Worm (Caenorhabditis elegans) whole organism, mixed stage, embryonic: ENCODE measurements around the gene R04F11.3.

ENCODE experiments used
- M03D4.4 ChIP-seq: sonication (generic microtip); optimal IDR thresholded peaks from 2 replicates; lab custom pipeline; 2017; ENCODE audit warnings: mild to moderate bottlenecking, missing genetic modification characterization, missing compliant biosample characterization
- bed-3 ChIP-seq: fragments of 200-800 bp; sonication (Bioruptor generic); optimal IDR thresholded peaks from 3 replicates; lab custom pipeline; 2018; ENCODE audit warnings: mild to moderate bottlenecking, missing genetic modification characterization, moderate library complexity, missing compliant biosample characterization
- blmp-1 ChIP-seq: fragments of 150-350 bp; optimal IDR thresholded peaks from 2 replicates; lab custom pipeline; 2014; ENCODE audit warnings: missing biosample characterization, missing genetic modification characterization
- ceh-39 ChIP-seq: fragments of 150-350 bp; optimal IDR thresholded peaks from 2 replicates; lab custom pipeline; 2014; ENCODE audit warnings: missing biosample characterization, missing genetic modification characterization
- ceh-83 ChIP-seq: fragments of 200-800 bp; sonication (Bioruptor generic); optimal IDR thresholded peaks from 2 replicates; lab custom pipeline; 2018; ENCODE audit warnings: mild to moderate bottlenecking, missing genetic modification characterization, missing compliant biosample characterization
- ces-1 ChIP-seq: fragments of 150-350 bp; optimal IDR thresholded peaks from 2 replicates; lab custom pipeline; 2014; ENCODE audit warnings: missing biosample characterization, missing genetic modification reagents, missing genetic modification characterization
- cnd-1 ChIP-seq: fragments of 200-800 bp; sonication (Bioruptor generic); optimal IDR thresholded peaks from 2 replicates; lab custom pipeline; 2018; ENCODE audit warnings: mild to moderate bottlenecking, missing genetic modification characterization, missing compliant biosample characterization
- drap-1 ChIP-seq: fragments of 200-800 bp; sonication (Bioruptor generic); optimal IDR thresholded peaks from 3 replicates; lab custom pipeline; 2018; ENCODE audit warnings: mild to moderate bottlenecking, missing genetic modification characterization, missing compliant biosample characterization
- elt-1 ChIP-seq: sonication (generic microtip); optimal IDR thresholded peaks from 2 replicates; lab custom pipeline; 2017; ENCODE audit warnings: missing genetic modification characterization, mild to moderate bottlenecking, missing compliant biosample characterization, antibody characterized with exemption, moderate library complexity, borderline replicate concordance; ENCODE audit not compliant: insufficient read depth
- elt-3 ChIP-seq: fragments of 150-350 bp; optimal IDR thresholded peaks from 2 replicates; lab custom pipeline; 2014; ENCODE audit warnings: missing biosample characterization, missing genetic modification characterization
- ham-2 ChIP-seq: fragments of 200-800 bp; sonication (Bioruptor generic); optimal IDR thresholded peaks from 2 replicates; lab custom pipeline; 2018; ENCODE audit warnings: mild to moderate bottlenecking, missing genetic modification characterization, missing compliant biosample characterization
- lin-32 ChIP-seq: fragments of 200-800 bp; sonication (Bioruptor generic); optimal IDR thresholded peaks from 2 replicates; lab custom pipeline; 2018; ENCODE audit warnings: mild to moderate bottlenecking, missing genetic modification characterization, missing compliant biosample characterization
- lsy-2 ChIP-seq: fragments of 150-350 bp; optimal IDR thresholded peaks from 2 replicates; lab custom pipeline; 2014; ENCODE audit warnings: missing biosample characterization, missing genetic modification characterization
- mep-1 ChIP-seq: fragments of 150-350 bp; optimal IDR thresholded peaks from 2 replicates; lab custom pipeline; 2017; ENCODE audit warnings: missing biosample characterization, missing genetic modification reagents, missing genetic modification characterization, inconsistent platforms
- mls-2 ChIP-seq: sonication (generic microtip); optimal IDR thresholded peaks from 2 replicates; lab custom pipeline; 2016; ENCODE audit warnings: mild to moderate bottlenecking, missing genetic modification characterization, moderate library complexity, missing compliant biosample characterization
- nhr-12 ChIP-seq: fragments of 150-350 bp; optimal IDR thresholded peaks from 2 replicates; lab custom pipeline; 2014; ENCODE audit warnings: missing biosample characterization, missing genetic modification characterization
- nhr-2 ChIP-seq: fragments of 150-350 bp; optimal IDR thresholded peaks from 2 replicates; lab custom pipeline; 2014; ENCODE audit warnings: missing biosample characterization, missing genetic modification characterization
- nhr-237 ChIP-seq: fragments of 150-350 bp; optimal IDR thresholded peaks from 2 replicates; lab custom pipeline; 2014; ENCODE audit warnings: missing biosample characterization, missing genetic modification characterization
- nhr-28 ChIP-seq: fragments of 150-350 bp; optimal IDR thresholded peaks from 2 replicates; lab custom pipeline; 2014; ENCODE audit warnings: missing biosample characterization, missing genetic modification characterization
- nhr-76 ChIP-seq: sonication (generic microtip); optimal IDR thresholded peaks from 2 replicates; lab custom pipeline; 2017; ENCODE audit warnings: missing biosample characterization, missing genetic modification characterization
- pha-4 ChIP-seq: fragments of 150-350 bp; optimal IDR thresholded peaks from 2 replicates; lab custom pipeline; 2018; ENCODE audit warnings: missing biosample characterization, missing genetic modification reagents, missing genetic modification characterization
- sem-2 ChIP-seq: fragments of 200-800 bp; sonication (Bioruptor generic); optimal IDR thresholded peaks from 2 replicates; lab custom pipeline; 2018; ENCODE audit warnings: mild to moderate bottlenecking, missing genetic modification characterization, missing compliant biosample characterization
- snpc-4 ChIP-seq: fragments of 150-350 bp; optimal IDR thresholded peaks from 2 replicates; lab custom pipeline; 2014; ENCODE audit warnings: missing biosample characterization, missing genetic modification characterization
- sptf-1 ChIP-seq: sonication (generic microtip); optimal IDR thresholded peaks from 2 replicates; lab custom pipeline; 2017; ENCODE audit warnings: mild to moderate bottlenecking, missing genetic modification characterization, moderate library complexity, missing compliant biosample characterization
- tbx-8 ChIP-seq: fragments of 200-800 bp; sonication (Bioruptor generic); optimal IDR thresholded peaks from 2 replicates; lab custom pipeline; 2018; ENCODE audit warnings: mild to moderate bottlenecking, missing genetic modification characterization, moderate library complexity, missing compliant biosample characterization
- unc-39 ChIP-seq: fragments of 150-350 bp; optimal IDR thresholded peaks from 2 replicates; lab custom pipeline; 2014; ENCODE audit warnings: missing biosample characterization, missing genetic modification characterization
- unc-62 ChIP-seq: fragments of 150-350 bp; optimal IDR thresholded peaks from 2 replicates; lab custom pipeline; 2014; ENCODE audit warnings: missing biosample characterization, missing genetic modification reagents, missing genetic modification characterization
- zip-8 ChIP-seq: fragments of 150-350 bp; optimal IDR thresholded peaks from 2 replicates; lab custom pipeline; 2014; ENCODE audit warnings: missing biosample characterization, missing genetic modification characterization
- ztf-11 ChIP-seq: fragments of 150-350 bp; optimal IDR thresholded peaks from 2 replicates; lab custom pipeline; 2014; ENCODE audit warnings: missing biosample characterization, missing genetic modification characterization

Gene R04F11.3

DNA sequence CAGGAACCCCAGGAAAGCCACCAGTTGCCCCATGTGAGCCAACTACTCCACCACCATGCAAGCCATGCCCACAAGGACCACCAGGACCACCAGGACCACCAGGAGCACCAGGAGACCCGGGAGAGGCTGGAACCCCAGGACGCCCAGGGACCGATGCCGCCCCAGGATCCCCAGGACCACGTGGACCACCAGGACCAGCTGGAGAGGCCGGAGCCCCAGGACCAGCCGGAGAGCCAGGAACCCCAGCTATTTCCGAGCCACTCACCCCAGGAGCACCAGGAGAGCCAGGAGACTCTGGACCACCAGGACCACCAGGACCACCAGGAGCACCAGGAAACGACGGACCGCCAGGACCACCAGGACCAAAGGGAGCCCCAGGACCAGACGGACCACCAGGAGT lies 36.5 kb upstream of the R04F11.3 start:
- peak; percentile 44 for TF ChIP-seq mls-2 (tag; lab: Kevin White, UChicago)
- no peak for TF ChIP-seq ham-2 (GFP tag; lab: Kevin White, UChicago)

DNA sequence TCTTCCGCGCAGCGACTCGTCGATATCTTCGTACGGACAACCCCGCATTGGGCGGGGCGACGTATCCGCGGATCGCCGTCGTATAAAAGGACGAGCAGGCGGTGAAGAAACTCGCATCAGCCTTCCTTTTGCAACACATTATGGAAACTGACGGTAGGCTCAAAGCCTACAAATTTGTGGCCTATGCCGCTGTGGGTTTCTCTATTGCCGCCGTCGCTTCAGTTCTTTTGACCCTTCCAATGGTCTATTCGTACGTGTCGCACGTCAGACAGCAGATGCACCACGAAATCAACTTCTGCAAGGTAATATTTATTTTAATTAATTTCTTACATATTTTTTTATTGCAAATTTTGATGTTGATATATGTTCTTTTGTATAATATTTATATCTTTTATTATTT lies 35.9 kb upstream of the R04F11.3 start:
- TF ChIP-seq lsy-2 (tag; lab: Kevin White, UChicago) (no peak), ceh-83 (GFP tag; lab: Kevin White, UChicago) (peak; percentile 66), ham-2 (GFP tag; lab: Kevin White, UChicago) (peak; percentile 52)

DNA sequence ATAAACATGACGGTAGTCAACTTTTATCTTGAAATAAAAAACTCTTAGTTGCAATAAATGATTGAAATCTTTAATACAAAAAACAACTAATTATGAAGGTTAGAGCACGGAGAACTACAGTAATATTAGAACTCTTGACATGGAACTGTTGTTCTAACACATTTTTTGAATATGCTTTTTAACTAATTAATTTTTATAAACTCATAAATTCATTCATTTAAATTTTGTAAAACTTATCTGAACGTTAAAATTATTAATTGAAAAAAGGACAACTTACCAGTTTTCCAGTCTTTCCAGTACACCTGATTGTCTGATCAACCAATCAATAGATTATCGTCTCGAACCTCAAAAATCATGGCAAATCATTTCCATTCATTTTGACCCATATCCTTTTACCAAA lies 35.5 kb upstream of the R04F11.3 start, which contains the start of gene sqt-3:
TSS of gene sqt-3 (plus strand) at position 301 of the 400 bp plus-strand sequence.
- no peak for TF ChIP-seq elt-1 (tag; lab: Kevin White, UChicago)
- TF ChIP-seq zip-8 (tag; lab: Kevin White, UChicago), result no peak
- no peak for TF ChIP-seq snpc-4
- TF ChIP-seq unc-62, result no peak

DNA sequence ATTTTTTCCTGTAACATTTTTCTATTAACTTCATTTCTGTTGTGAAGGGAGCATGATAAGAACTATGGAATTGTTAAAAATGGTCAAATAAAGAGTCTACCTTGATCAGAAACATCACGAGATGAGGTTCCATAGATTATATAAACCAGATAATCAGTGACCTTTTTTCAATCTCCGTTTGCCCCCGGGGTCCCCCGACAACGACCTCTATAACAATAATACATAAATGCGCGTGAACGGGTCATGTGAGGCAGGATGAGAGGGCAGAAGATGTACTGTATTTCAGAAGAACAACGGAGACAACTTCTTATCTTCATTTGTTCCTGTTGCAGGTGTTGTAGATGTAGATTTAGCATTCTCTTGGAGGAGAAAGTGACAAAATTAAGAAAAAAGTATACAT lies 34.9 kb upstream of the R04F11.3 start:
- no peak for TF ChIP-seq ceh-39 (tag; lab: Kevin White, UChicago)
- TF ChIP-seq elt-1 (tag; lab: Kevin White, UChicago), result peak; percentile 68

DNA sequence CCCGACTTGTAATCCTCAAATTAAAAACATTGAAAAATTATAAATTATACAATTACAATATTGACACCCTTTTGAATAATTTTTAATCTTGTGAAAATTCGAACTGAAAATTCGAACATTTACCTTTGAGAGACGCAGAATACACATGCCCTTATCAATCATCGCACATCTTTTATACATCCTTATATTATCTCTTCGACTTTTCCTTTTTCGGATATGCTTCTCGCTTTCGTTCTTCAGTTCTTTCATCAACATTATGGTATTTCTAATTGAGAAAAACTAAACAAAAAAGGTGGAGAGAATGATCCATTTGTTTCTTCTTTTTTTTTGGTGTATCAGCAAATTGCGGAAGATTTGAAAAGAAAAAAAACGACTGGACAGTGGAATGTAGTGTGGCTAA lies 32.4 kb upstream of the R04F11.3 start:
- no peak for TF ChIP-seq unc-39 (tag; lab: Kevin White, UChicago)
- TF ChIP-seq elt-3, result peak; percentile 39
- peak; percentile 53 for TF ChIP-seq blmp-1 (tag; lab: Kevin White, UChicago)
- TF ChIP-seq nhr-76 (tag; lab: Kevin White, UChicago), result no peak
- TF ChIP-seq elt-1 (tag; lab: Kevin White, UChicago), result peak; percentile 66
- TF ChIP-seq ceh-83 (GFP tag; lab: Kevin White, UChicago), result no peak

DNA sequence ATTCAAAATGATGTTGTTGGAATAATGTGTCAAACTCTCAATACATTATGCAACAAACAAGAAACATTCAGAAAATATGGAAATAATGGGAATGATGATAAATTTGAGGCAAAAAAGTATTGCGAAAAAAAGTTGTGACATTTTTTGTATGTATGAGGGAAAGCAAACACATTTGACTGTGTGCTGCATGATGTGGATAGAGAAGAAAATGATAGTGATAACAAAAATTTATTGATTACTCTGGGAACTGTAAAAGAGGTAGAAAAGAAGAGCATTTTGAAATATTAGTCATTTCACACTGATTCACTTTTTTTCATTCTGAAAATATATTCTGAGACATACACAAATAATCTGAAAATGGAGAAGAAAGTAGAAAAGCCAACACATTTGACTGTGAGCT lies 30.9 kb upstream of the R04F11.3 start:
- no peak for TF ChIP-seq pha-4 (tag; lab: Kevin White, UChicago)
- no peak for TF ChIP-seq drap-1 (GFP tag; lab: Kevin White, UChicago)
- no peak for TF ChIP-seq sem-2 (GFP tag; lab: Kevin White, UChicago)
- no peak for TF ChIP-seq ceh-39 (tag; lab: Kevin White, UChicago)
- TF ChIP-seq nhr-237 (tag; lab: Kevin White, UChicago), result no peak
- TF ChIP-seq ham-2 (GFP tag; lab: Kevin White, UChicago), result no peak
- TF ChIP-seq unc-62, result no peak
- no peak for TF ChIP-seq sptf-1
- TF ChIP-seq lin-32, result no peak
- TF ChIP-seq ces-1 (GFP tag; lab: Kevin White, UChicago), result no peak
- TF ChIP-seq nhr-12 (tag; lab: Kevin White, UChicago), result no peak
- TF ChIP-seq bed-3, result no peak
- no peak for TF ChIP-seq tbx-8 (GFP tag; lab: Kevin White, UChicago)
- no peak for TF ChIP-seq ceh-83 (GFP tag; lab: Kevin White, UChicago)

DNA sequence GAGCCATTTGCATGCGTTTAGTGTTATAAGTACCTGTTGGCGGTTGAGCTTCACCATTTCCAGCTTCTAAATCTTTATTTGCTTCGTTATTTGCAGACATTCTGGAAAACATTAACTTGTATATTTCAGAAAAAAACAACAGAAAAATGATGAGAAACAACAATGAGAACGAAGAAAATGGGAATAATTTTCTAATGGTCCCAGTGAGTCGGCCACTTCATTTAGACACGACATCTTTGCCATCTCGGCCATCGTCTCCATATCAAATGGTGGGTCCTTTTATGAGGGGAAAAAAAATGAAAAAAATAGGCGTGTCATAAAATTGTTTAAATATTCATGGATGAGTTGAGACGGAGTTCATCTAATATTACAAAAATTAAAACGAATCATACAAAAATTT lies 28.8 kb upstream of the R04F11.3 start, which contains the start of gene snb-2:
TSS of gene snb-2 (minus strand) at position 101 of the 400 bp plus-strand sequence.
- TF ChIP-seq nhr-2 (no peak), ztf-11 (tag; lab: Kevin White, UChicago) (no peak)

DNA sequence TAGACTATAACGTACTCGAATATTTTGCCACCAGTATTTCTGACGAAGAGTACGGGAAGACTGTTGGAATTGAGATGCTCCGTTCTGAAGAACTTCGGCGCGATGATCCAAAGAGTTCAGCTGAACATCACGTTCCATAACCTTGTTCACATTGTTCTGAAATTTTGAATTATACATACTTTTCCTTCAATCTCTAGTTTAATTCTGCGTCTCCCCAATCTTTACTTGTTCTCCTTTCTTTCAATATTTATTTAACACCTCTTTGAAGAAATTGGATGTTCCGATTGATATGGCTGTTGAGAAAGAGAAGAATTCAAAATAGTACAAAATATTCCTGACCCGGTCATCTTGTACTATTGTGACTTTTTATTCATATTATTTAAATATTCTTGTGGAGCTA lies 27.9 kb upstream of the R04F11.3 start, which contains the start of gene F23H12.3:
TSS of gene F23H12.3 (plus strand) at position 301 of the 400 bp plus-strand sequence.
- TF ChIP-seq elt-1 (tag; lab: Kevin White, UChicago) (no peak), ztf-11 (tag; lab: Kevin White, UChicago) (no peak), cnd-1 (tag; lab: Kevin White, UChicago) (no peak), ceh-83 (GFP tag; lab: Kevin White, UChicago) (no peak), drap-1 (GFP tag; lab: Kevin White, UChicago) (no peak), bed-3 (no peak), nhr-28 (no peak), mep-1 (tag; lab: Kevin White, UChicago) (no peak), elt-3 (no peak), M03D4.4 (tag; lab: Kevin White, UChicago) (no peak), sptf-1 (no peak), nhr-237 (tag; lab: Kevin White, UChicago) (no peak)
